Worm (Caenorhabditis elegans) whole organism, L3 larva: Measurements from ENCODE around the gene F22E5.11.
"Not testable (repeated sequence)": the region's sequence is repeated elsewhere in the genome, so short reads cannot be mapped to it uniquely, and the experiment has no call there.

Source experiments
- fos-1 ChIP-seq: fragments of 150-350 bp; optimal IDR thresholded peaks from 2 replicates; lab custom pipeline; 2014; ENCODE audit warnings: missing biosample characterization, missing genetic modification characterization
- nhr-11 ChIP-seq: fragments of 150-350 bp; optimal IDR thresholded peaks from 2 replicates; lab custom pipeline; 2014; ENCODE audit warnings: missing biosample characterization, missing genetic modification characterization
- pqm-1 ChIP-seq: fragments of 150-350 bp; optimal IDR thresholded peaks from 2 replicates; lab custom pipeline; 2017; ENCODE audit warnings: missing biosample characterization, missing genetic modification characterization, inconsistent platforms

F22E5.11 gene

DNA sequence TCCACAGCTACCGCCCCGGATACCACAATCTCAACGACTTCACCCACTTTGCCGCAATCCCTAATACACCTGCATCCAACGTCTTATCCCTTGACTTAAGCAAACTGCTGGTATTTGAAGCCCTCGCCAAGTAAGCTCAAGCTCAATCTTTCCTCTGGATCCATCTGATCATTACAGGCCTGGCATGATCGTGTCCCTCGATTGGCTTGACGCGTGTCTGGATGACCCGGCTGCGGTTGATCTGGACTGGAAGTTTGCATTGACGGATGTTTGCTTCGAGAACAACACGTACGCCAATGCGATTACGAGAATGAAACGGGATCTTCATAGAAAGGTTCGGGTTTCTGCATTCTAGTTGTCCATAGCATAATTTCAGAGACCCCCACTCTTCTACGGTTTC is 43.5 kb downstream of the F22E5.11 start:
- TF ChIP-seq pqm-1 (tag; lab: Kevin White, UChicago), result no peak

DNA sequence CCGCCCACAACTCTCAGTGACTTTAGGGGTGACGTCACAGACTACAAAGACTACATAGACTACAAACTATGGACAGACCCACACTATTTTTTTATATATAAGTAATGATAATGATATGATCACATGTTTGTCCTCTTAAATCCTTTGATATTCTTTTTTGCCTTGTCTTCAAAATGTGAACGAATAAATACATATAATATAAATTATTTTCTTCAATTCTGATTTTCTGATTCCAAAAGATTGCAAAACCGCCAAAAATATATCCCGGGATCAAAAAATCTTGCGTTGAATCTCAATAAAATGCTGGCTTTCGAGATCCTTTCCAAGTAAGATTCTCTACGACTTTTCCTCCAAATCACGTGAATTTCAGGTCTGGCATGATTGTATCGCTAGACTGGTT is 44.2 kb downstream of the F22E5.11 start, which contains the start of gene F33H12.1:
Gene F33H12.1 (plus strand): TSS at position 301 of the 400 bp plus-strand sequence.
- TF ChIP-seq fos-1 (tag; lab: Kevin White, UChicago); nhr-11; pqm-1 (tag; lab: Kevin White, UChicago): not testable (repeated sequence)
